Fruit fly (Drosophila melanogaster): Measurements from ENCODE around the gene PTPMT1.

- TF ChIP-seq usp (GFP tag; optimal IDR thresholded peaks at IDR 0.05) (no peak), pan (optimal IDR thresholded peaks at IDR 0.05) (no peak), EcR (GFP tag; optimal IDR thresholded peaks at IDR 0.05) (no peak), psq (optimal IDR thresholded peaks at IDR 0.05) (no peak), CG8478 (optimal IDR thresholded peaks at IDR 0.05) (no peak)
These were observed 48.5 kb upstream of the PTPMT1 start, which contains the start of gene CG10301 for dm6 chr3R:23709508-23710208.

Data from whole organism.